Worm (Caenorhabditis elegans) whole organism, L4 larva: Measurements from ENCODE around the gene lgg-1.

Experiments
- D1046.2 ChIP-seq: fragments of 200-800 bp; sonication (Bioruptor generic); IDR thresholded peaks from 2 replicates; pipeline ENCODE4 v1.3.6; 2022; ENCODE audit warnings: missing genetic modification characterization, missing compliant biosample characterization
- F10B5.3 ChIP-seq: sonication (generic microtip); optimal IDR thresholded peaks from 2 replicates; lab custom pipeline; 2016; ENCODE audit warnings: mild to moderate bottlenecking, missing genetic modification characterization, missing compliant biosample characterization
- F37D6.2 ChIP-seq: sonication (generic microtip); optimal IDR thresholded peaks from 2 replicates; lab custom pipeline; 2016; ENCODE audit warnings: mild to moderate bottlenecking, missing genetic modification characterization, missing compliant biosample characterization
- F44E2.7 ChIP-seq: fragments of 200-800 bp; sonication (Bioruptor generic); IDR thresholded peaks from 2 replicates; pipeline ENCODE4 v2.1.2; 2022; ENCODE audit warnings: missing genetic modification characterization, missing compliant biosample characterization
- R02D3.7 ChIP-seq: fragments of 150-350 bp; sonication (generic microtip); optimal IDR thresholded peaks from 3 replicates; lab custom pipeline; 2014; ENCODE audit warnings: missing biosample characterization, missing genetic modification characterization
- T26A8.4 ChIP-seq: fragments of 200-800 bp; sonication (Bioruptor generic); IDR thresholded peaks from 2 replicates; pipeline ENCODE4 v1.3.6; 2022; ENCODE audit warnings: missing genetic modification characterization, missing compliant biosample characterization
- Y105C5A.15 ChIP-seq: fragments of 200-800 bp; sonication (Bioruptor generic); IDR thresholded peaks from 2 replicates; pipeline ENCODE4 v1.3.6; 2022; ENCODE audit warnings: missing genetic modification characterization, missing compliant biosample characterization
- Y48G9A.11 ChIP-seq: fragments of 200-800 bp; sonication (Bioruptor generic); IDR thresholded peaks from 2 replicates; pipeline ENCODE4 v1.3.6; 2022; ENCODE audit warnings: missing genetic modification reagents, missing genetic modification characterization, missing compliant biosample characterization
- ZK546.5 ChIP-seq, 2 experiments: sonication (generic microtip); optimal IDR thresholded peaks; 2 replicates each; lab custom pipeline; 2017; ENCODE audit warnings: missing biosample characterization in 2 of 2, missing genetic modification characterization in 2 of 2
- aha-1 ChIP-seq: fragments of 150-350 bp; peaks from one replicate; lab custom pipeline; 2014; ENCODE audit warnings: missing biosample characterization, missing genetic modification characterization
- arid-1 ChIP-seq: fragments of 200-800 bp; sonication (Bioruptor generic); conservative IDR thresholded peaks from 2 replicates; pipeline ENCODE4 v1.3.6; 2022; ENCODE audit warnings: missing genetic modification reagents, missing genetic modification characterization, missing compliant biosample characterization
- ceh-62 ChIP-seq: sonication (generic microtip); optimal IDR thresholded peaks from 2 replicates; lab custom pipeline; 2017; ENCODE audit warnings: missing biosample characterization, missing genetic modification characterization
- ces-1 ChIP-seq: fragments of 150-350 bp; sonication (generic microtip); optimal IDR thresholded peaks from 4 replicates; lab custom pipeline; 2014; ENCODE audit warnings: missing biosample characterization, missing genetic modification reagents, missing genetic modification characterization
- daf-12 ChIP-seq: fragments of 150-350 bp; optimal IDR thresholded peaks from 2 replicates; lab custom pipeline; 2014; ENCODE audit warnings: missing biosample characterization, missing genetic modification reagents, missing genetic modification characterization
- dmd-6 ChIP-seq: fragments of 200-800 bp; sonication (Bioruptor generic); IDR thresholded peaks from 2 replicates; pipeline ENCODE4 v1.3.6; 2022; ENCODE audit warnings: missing genetic modification reagents, missing genetic modification characterization, missing compliant biosample characterization
- dpl-1 ChIP-seq: fragments of 150-350 bp; optimal IDR thresholded peaks from 2 replicates; lab custom pipeline; 2014; ENCODE audit warnings: missing biosample characterization, missing genetic modification reagents, missing genetic modification characterization
- dve-1 ChIP-seq: sonication (generic microtip); optimal IDR thresholded peaks from 2 replicates; lab custom pipeline; 2017; ENCODE audit warnings: antibody characterized with exemption, mild to moderate bottlenecking, missing genetic modification characterization, missing compliant biosample characterization; ENCODE audit not compliant: insufficient read depth
- egl-27 ChIP-seq: sonication (generic microtip); optimal IDR thresholded peaks from 3 replicates; lab custom pipeline; 2017; ENCODE audit warnings: missing biosample characterization, missing genetic modification reagents, missing genetic modification characterization
- egl-43 ChIP-seq: fragments of 200-800 bp; sonication (Bioruptor generic); IDR thresholded peaks from 2 replicates; pipeline ENCODE4 v1.3.6; 2022; ENCODE audit warnings: missing genetic modification reagents, missing genetic modification characterization, missing compliant biosample characterization
- hlh-30 ChIP-seq: sonication (generic microtip); optimal IDR thresholded peaks from 2 replicates; lab custom pipeline; 2017; ENCODE audit warnings: antibody characterized with exemption, mild to moderate bottlenecking, missing genetic modification characterization, missing compliant biosample characterization; ENCODE audit not compliant: insufficient read depth
- hmg-1.1 ChIP-seq: fragments of 200-800 bp; sonication (Bioruptor generic); IDR thresholded peaks from 2 replicates; pipeline ENCODE4 v1.3.6; 2022; ENCODE audit warnings: missing genetic modification reagents, missing genetic modification characterization, missing compliant biosample characterization
- jun-1 ChIP-seq: fragments of 150-350 bp; optimal IDR thresholded peaks from 2 replicates; lab custom pipeline; 2014; ENCODE audit warnings: missing biosample characterization, missing genetic modification reagents, missing genetic modification characterization
- lin-38 ChIP-seq: fragments of 200-800 bp; sonication (Bioruptor generic); IDR thresholded peaks from 2 replicates; pipeline ENCODE4 v1.3.6; 2022; ENCODE audit warnings: missing genetic modification reagents, missing genetic modification characterization, missing compliant biosample characterization
- lsy-2 ChIP-seq, 2 experiments: fragments of 150-350 bp in 1 of 2; sonication (generic microtip) in 1 of 2; optimal IDR thresholded peaks; 2 replicates each; lab custom pipeline; 2014 to 2017; ENCODE audit warnings: missing biosample characterization in 2 of 2, missing genetic modification characterization in 2 of 2
- mes-2 ChIP-seq: sonication (generic microtip); optimal IDR thresholded peaks from 2 replicates; lab custom pipeline; 2016; ENCODE audit warnings: missing genotype, mild to moderate bottlenecking, missing genetic modification characterization, missing compliant biosample characterization; ENCODE audit not compliant: poor library complexity, severe bottlenecking
- nhr-10 ChIP-seq: fragments of 150-350 bp; optimal IDR thresholded peaks from 2 replicates; lab custom pipeline; 2014; ENCODE audit warnings: missing biosample characterization, missing genetic modification characterization
- nhr-102 ChIP-seq: sonication (generic microtip); optimal IDR thresholded peaks from 2 replicates; lab custom pipeline; 2016; ENCODE audit warnings: mild to moderate bottlenecking, missing genetic modification characterization, moderate library complexity, missing compliant biosample characterization
- nhr-28 ChIP-seq: fragments of 150-350 bp; optimal IDR thresholded peaks from 2 replicates; lab custom pipeline; 2014; ENCODE audit warnings: missing biosample characterization, missing genetic modification characterization
- nhr-41 ChIP-seq: fragments of 200-800 bp; sonication (Bioruptor generic); IDR thresholded peaks from 2 replicates; pipeline ENCODE4 v1.3.6; 2022; ENCODE audit warnings: missing genetic modification reagents, missing genetic modification characterization, missing compliant biosample characterization
- nhr-6 ChIP-seq: fragments of 150-350 bp; optimal IDR thresholded peaks from 2 replicates; lab custom pipeline; 2014; ENCODE audit warnings: missing biosample characterization, missing genetic modification characterization
- php-3 ChIP-seq: fragments of 200-800 bp; sonication (Bioruptor generic); IDR thresholded peaks from 2 replicates; pipeline ENCODE4 v1.3.6; 2022; ENCODE audit warnings: missing genetic modification reagents, missing genetic modification characterization, missing compliant biosample characterization
- pqm-1 ChIP-seq: sonication (generic microtip); optimal IDR thresholded peaks from 2 replicates; lab custom pipeline; 2017; ENCODE audit warnings: missing biosample characterization, missing genetic modification characterization
- rbr-2 ChIP-seq: sonication (generic microtip); optimal IDR thresholded peaks from 2 replicates; lab custom pipeline; 2016; ENCODE audit warnings: missing genotype, missing genetic modification characterization, missing compliant biosample characterization
- saeg-2 ChIP-seq: fragments of 200-800 bp; sonication (Bioruptor generic); IDR thresholded peaks from 2 replicates; pipeline ENCODE4 v1.3.6; 2022; ENCODE audit warnings: missing genetic modification reagents, missing genetic modification characterization, missing compliant biosample characterization
- sdz-12 ChIP-seq: fragments of 200-800 bp; sonication (Bioruptor generic); optimal IDR thresholded peaks from 2 replicates; lab custom pipeline; 2018; ENCODE audit warnings: mild to moderate bottlenecking, missing genetic modification characterization, missing compliant biosample characterization
- snpc-4 ChIP-seq: fragments of 150-350 bp; optimal IDR thresholded peaks from 2 replicates; lab custom pipeline; 2014; ENCODE audit warnings: missing biosample characterization, missing genetic modification characterization
- unc-62 ChIP-seq, 3 experiments: fragments of 150-350 bp in 1 of 3; sonication (generic microtip); optimal IDR thresholded peaks in 2 of 3; peaks in 1 of 3; 1 replicate in 1 of 3; 2 replicates in 2 of 3; lab custom pipeline; 2014 to 2017; ENCODE audit warnings: missing biosample characterization in 3 of 3, missing genetic modification characterization in 3 of 3, missing genetic modification reagents in 3 of 3, missing genotype in 1 of 3
- zag-1 ChIP-seq: fragments of 150-350 bp; optimal IDR thresholded peaks from 2 replicates; lab custom pipeline; 2014; ENCODE audit warnings: missing biosample characterization, missing genetic modification characterization
- zfp-2 ChIP-seq: sonication (generic microtip); optimal IDR thresholded peaks from 2 replicates; lab custom pipeline; 2016; ENCODE audit warnings: mild to moderate bottlenecking, missing genetic modification characterization, missing compliant biosample characterization

Gene lgg-1

DNA sequence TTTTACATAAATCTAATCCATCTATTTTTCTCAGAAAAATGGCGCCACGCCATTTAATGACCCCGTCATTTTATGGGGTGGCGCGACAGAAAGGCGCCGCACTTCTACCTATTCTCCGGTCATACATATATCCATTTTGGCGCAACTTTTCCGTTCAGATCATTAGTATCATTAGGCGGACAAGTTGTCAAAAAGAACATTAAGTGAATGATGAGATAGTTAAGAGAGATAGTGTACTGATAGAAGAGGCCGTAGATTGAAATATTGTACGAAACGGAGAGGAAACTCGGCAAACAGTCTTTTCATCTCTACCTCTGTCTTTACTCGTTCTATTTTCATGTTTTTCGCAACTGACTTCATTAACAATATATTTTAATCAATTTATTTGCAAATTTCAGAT is 23.4 kb downstream of the lgg-1 start, which contains the start of gene sma-6:
sma-6 (plus strand) TSS at position 399 of the 400 bp plus-strand sequence.
- no peak for TF ChIP-seq jun-1 (tag; lab: Kevin White, UChicago)
- TF ChIP-seq php-3 (GFP tag; lab: Robert Waterston, UW): no peak
- TF ChIP-seq dve-1 (tag; lab: Kevin White, UChicago): peak; percentile 12
- no peak for TF ChIP-seq ces-1 (GFP tag; lab: Kevin White, UChicago)
- TF ChIP-seq pqm-1 (tag; lab: Kevin White, UChicago): peak; percentile 22
- TF ChIP-seq nhr-28: peak; percentile 24
- no peak for TF ChIP-seq egl-43 (GFP tag; lab: Robert Waterston, UW)
- TF ChIP-seq F37D6.2 (tag; lab: Kevin White, UChicago): no peak

DNA sequence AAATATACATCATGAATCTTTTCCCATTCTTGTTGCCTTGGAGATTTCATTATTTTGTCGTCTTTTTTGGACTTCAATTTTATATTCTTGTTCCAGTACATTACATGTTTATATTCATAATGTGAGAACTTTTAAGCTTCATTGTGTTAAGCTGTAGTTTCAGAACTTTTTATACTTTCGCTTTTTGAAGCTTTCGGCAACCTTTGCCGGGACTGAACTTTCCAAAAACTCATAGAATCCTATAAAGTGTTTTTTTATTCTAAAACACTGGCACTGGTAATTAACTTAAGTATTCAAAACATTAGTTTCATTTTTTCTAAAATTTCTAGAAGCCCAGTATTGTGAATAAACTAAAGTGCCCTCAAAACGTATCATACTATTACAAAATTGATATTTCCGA is 24.5 kb downstream of the lgg-1 start, which contains the start of gene C32D5.4:
C32D5.4 (minus strand) TSS at position 101 of the 400 bp plus-strand sequence.
- no peak for TF ChIP-seq Y105C5A.15 (GFP tag; lab: Robert Waterston, UW)
- TF ChIP-seq nhr-10 (tag; lab: Kevin White, UChicago): no peak
- no peak for TF ChIP-seq snpc-4
- no peak for TF ChIP-seq Y48G9A.11 (GFP tag; lab: Robert Waterston, UW)
- no peak for TF ChIP-seq ZK546.5 (tag; optimal IDR thresholded peaks at IDR 0.05; lab: Kevin White, UChicago)
- TF ChIP-seq nhr-102 (tag; lab: Kevin White, UChicago): no peak
- no peak for TF ChIP-seq hmg-1.1
- TF ChIP-seq T26A8.4 (GFP tag; lab: Robert Waterston, UW): no peak
- TF ChIP-seq R02D3.7: no peak
- TF ChIP-seq D1046.2 (GFP tag; lab: Robert Waterston, UW): no peak
- no peak for TF ChIP-seq egl-27
- no peak for TF ChIP-seq F10B5.3
- no peak for TF ChIP-seq F44E2.7 (GFP tag; lab: Robert Waterston, UW)

DNA sequence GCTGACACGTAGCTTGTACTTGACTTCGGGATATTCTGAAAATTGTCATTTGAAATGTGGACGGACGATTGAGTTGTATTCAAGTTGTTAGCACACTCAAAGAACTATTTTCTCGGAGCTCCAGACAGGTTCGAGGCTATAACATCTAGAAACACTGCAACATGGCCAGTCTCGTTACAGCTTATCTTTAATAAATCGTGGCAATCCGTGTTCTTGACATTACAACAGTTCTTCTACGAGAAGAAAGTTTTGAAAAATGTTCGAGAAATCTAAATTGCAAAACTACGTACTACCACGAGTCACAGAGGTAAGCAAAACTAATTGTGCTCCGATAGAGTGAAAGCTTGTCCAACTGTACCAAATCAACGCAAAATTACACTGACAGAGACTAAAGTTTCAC is 25.4 kb downstream of the lgg-1 start:
- TF ChIP-seq zag-1 (tag; lab: Kevin White, UChicago) (no peak), unc-62 (GFP tag; optimal IDR thresholded peaks at IDR 0.05 in 1 of 2; lab: Kevin White, UChicago) (peak in 1 of 2 experiments; percentile 97), unc-62 (tag; optimal IDR thresholded peaks at IDR 0.05; lab: Kevin White, UChicago) (no peak), zfp-2 (tag; lab: Kevin White, UChicago) (no peak), sdz-12 (GFP tag; lab: Kevin White, UChicago) (no peak), saeg-2 (GFP tag; lab: Robert Waterston, UW) (no peak), T26A8.4 (GFP tag; lab: Robert Waterston, UW) (no peak)

DNA sequence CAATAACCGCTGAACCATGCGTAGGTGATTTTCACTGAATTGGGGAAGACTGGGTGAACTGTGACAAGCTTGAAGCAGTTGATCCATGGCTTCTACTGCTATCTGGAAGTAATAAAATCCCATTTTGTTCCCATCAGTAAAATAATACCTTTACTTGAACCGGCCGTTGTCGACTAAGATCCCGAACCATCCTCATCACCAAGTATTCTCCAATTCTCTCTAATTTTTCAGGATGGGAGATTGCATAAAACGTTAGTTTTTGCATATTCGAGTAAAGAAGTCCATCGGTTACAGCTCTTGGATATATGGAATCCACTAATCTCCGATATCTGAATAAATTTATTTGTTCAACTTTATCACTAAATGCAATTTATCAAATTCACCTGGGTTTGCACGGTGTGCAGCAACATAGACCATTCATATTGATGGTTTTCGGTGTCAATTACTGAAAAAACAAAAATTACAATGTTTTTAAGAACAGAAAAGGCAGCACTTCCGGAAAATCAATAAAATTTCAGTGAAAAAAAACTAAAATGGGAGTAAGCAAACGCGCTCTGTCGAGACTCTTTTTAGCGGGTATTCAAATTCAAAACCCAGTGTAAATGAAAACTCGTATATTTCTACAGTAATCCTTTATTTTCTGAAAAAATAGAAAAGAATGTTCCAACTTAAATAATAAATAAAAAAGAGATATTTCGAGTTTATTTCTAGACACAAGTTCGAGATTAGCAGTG is 26.7 kb downstream of the lgg-1 start, which contains the start of gene efr-3:
efr-3 (minus strand) TSS at position 505 of the 734 bp plus-strand sequence.
- TF ChIP-seq hlh-30 (tag; lab: Kevin White, UChicago) (peak; percentile 11), hmg-1.1 (0 out of 2 replicates have a peak, but pooled peaks have one; percentile 16), nhr-6 (peak; percentile 23), nhr-41 (GFP tag; lab: Robert Waterston, UW) (no peak), mes-2 (tag; lab: Kevin White, UChicago) (peak; percentile 40), dmd-6 (GFP tag; lab: Robert Waterston, UW) (no peak), aha-1 (tag; lab: Kevin White, UChicago) (peak; percentile 88), rbr-2 (tag; lab: Kevin White, UChicago) (peak; percentile 20), T26A8.4 (GFP tag; lab: Robert Waterston, UW) (no peak), lin-38 (peak; percentile 93), unc-62 (GFP tag; optimal IDR thresholded peaks at IDR 0.05 in 1 of 2; lab: Kevin White, UChicago) (peak in 1 of 2 experiments; percentile 93), unc-62 (tag; optimal IDR thresholded peaks at IDR 0.05; lab: Kevin White, UChicago) (no peak), lsy-2 (tag; optimal IDR thresholded peaks at IDR 0.05; lab: Kevin White, UChicago) (peak in 1 of 2 experiments; percentile 65), arid-1 (no peak), dpl-1 (GFP tag; lab: Kevin White, UChicago) (peak; percentile 88), ceh-62 (tag; lab: Kevin White, UChicago) (no peak), daf-12 (no peak)
